Fruit fly (Drosophila melanogaster) whole organism: ENCODE data around the gene Shc.

Experiments
- CG8478 ChIP-seq: fragments of >200 bp; optimal IDR thresholded peaks from 2 replicates; lab custom pipeline; 2018; ENCODE audit warnings: inconsistent platforms
- Dll ChIP-seq: fragments of >200 bp; optimal IDR thresholded peaks from 2 replicates; lab custom pipeline; 2017
- EcR ChIP-seq, 2 experiments: fragments of >200 bp; optimal IDR thresholded peaks; 2 replicates each; lab custom pipeline; 2017; ENCODE audit warnings: missing biosample characterization in 2 of 2, missing genetic modification characterization in 2 of 2, missing genetic modification reagents in 2 of 2
- pan ChIP-seq: fragments of >200 bp; optimal IDR thresholded peaks from 2 replicates; lab custom pipeline; 2017
- psq ChIP-seq: fragments of >200 bp; optimal IDR thresholded peaks from 2 replicates; lab custom pipeline; 2017
- usp ChIP-seq: fragments of >200 bp; optimal IDR thresholded peaks from 2 replicates; lab custom pipeline; 2017; ENCODE audit warnings: missing biosample characterization, missing genetic modification characterization, mixed read lengths

The Shc gene

dm6 chr3L:9396704-9397103 lies 30.1 kb upstream of the Shc start:
- TF ChIP-seq pan (lab: Kevin White, UChicago), result no peak
- no peak for TF ChIP-seq psq (lab: Kevin White, UChicago)
- no peak for TF ChIP-seq CG8478 (lab: Kevin White, UChicago)
- no peak for TF ChIP-seq Dll (lab: Kevin White, UChicago)
- no peak for TF ChIP-seq EcR (GFP tag; optimal IDR thresholded peaks at IDR 0.05; lab: Kevin White, UChicago)
- no peak for TF ChIP-seq usp (GFP tag; lab: Kevin White, UChicago)

- TF ChIP-seq CG8478 (lab: Kevin White, UChicago), result no peak
- no peak for TF ChIP-seq EcR (GFP tag; optimal IDR thresholded peaks at IDR 0.05; lab: Kevin White, UChicago)
- no peak for TF ChIP-seq usp (GFP tag; lab: Kevin White, UChicago)
- no peak for TF ChIP-seq pan (lab: Kevin White, UChicago)
- TF ChIP-seq Dll (lab: Kevin White, UChicago), result no peak
- no peak for TF ChIP-seq psq (lab: Kevin White, UChicago)
Measured at dm6 chr3L:9397156-9397555, 29.7 kb upstream of the Shc start.

- TF ChIP-seq pan (lab: Kevin White, UChicago), result no peak
Measured at dm6 chr3L:9398028-9398427, 28.8 kb upstream of the Shc start.

dm6 chr3L:9398435-9398981 lies 28.3 kb upstream of the Shc start:
- no peak for TF ChIP-seq CG8478 (lab: Kevin White, UChicago)
- TF ChIP-seq EcR (GFP tag; optimal IDR thresholded peaks at IDR 0.05; lab: Kevin White, UChicago), result peak in 1 of 2 experiments; percentile 56

dm6 chr3L:9399013-9399750 lies 27.6 kb upstream of the Shc start, which contains the start of gene CG4080:
Gene CG4080 (minus strand): TSS chr3L:9399227.
- no peak for TF ChIP-seq usp (GFP tag; lab: Kevin White, UChicago)
- TF ChIP-seq CG8478 (lab: Kevin White, UChicago), result no peak
- TF ChIP-seq psq (lab: Kevin White, UChicago), result no peak
- TF ChIP-seq pan (lab: Kevin White, UChicago), result no peak
- TF ChIP-seq Dll (lab: Kevin White, UChicago), result no peak
- no peak for TF ChIP-seq EcR (GFP tag; optimal IDR thresholded peaks at IDR 0.05; lab: Kevin White, UChicago)

dm6 chr3L:9399855-9400254 lies 27.0 kb upstream of the Shc start:
- TF ChIP-seq Dll (lab: Kevin White, UChicago) (no peak), usp (GFP tag; lab: Kevin White, UChicago) (no peak), EcR (GFP tag; optimal IDR thresholded peaks at IDR 0.05; lab: Kevin White, UChicago) (no peak), CG8478 (lab: Kevin White, UChicago) (no peak), psq (lab: Kevin White, UChicago) (no peak), pan (lab: Kevin White, UChicago) (no peak)

- TF ChIP-seq EcR (GFP tag; optimal IDR thresholded peaks at IDR 0.05; lab: Kevin White, UChicago) (no peak), pan (lab: Kevin White, UChicago) (no peak), Dll (lab: Kevin White, UChicago) (no peak), usp (GFP tag; lab: Kevin White, UChicago) (no peak), CG8478 (lab: Kevin White, UChicago) (no peak), psq (lab: Kevin White, UChicago) (no peak)
Measured at dm6 chr3L:9400697-9401353, 26.0 kb upstream of the Shc start.

dm6 chr3L:9401354-9402156 lies 25.3 kb upstream of the Shc start:
- peak; percentile 48 for TF ChIP-seq CG8478 (lab: Kevin White, UChicago)
- no peak for TF ChIP-seq psq (lab: Kevin White, UChicago)

- TF ChIP-seq psq (lab: Kevin White, UChicago), result no peak
- TF ChIP-seq EcR (GFP tag; optimal IDR thresholded peaks at IDR 0.05; lab: Kevin White, UChicago), result no peak
- no peak for TF ChIP-seq Dll (lab: Kevin White, UChicago)
- TF ChIP-seq pan (lab: Kevin White, UChicago), result no peak
- no peak for TF ChIP-seq usp (GFP tag; lab: Kevin White, UChicago)
- TF ChIP-seq CG8478 (lab: Kevin White, UChicago), result no peak
Measured at dm6 chr3L:9402157-9402890, 24.5 kb upstream of the Shc start, which contains the start of gene eIF4E1. Gene eIF4E1 (minus strand): TSS chr3L:9402460.

dm6 chr3L:9404497-9404896 lies 22.3 kb upstream of the Shc start, which contains the start of gene Cpr67B:
Gene Cpr67B (plus strand): TSS chr3L:9404797.
- TF ChIP-seq pan (lab: Kevin White, UChicago) (no peak), EcR (GFP tag; optimal IDR thresholded peaks at IDR 0.05; lab: Kevin White, UChicago) (no peak), usp (GFP tag; lab: Kevin White, UChicago) (no peak)
